Fruit fly (Drosophila melanogaster) whole organism, embryonic: ENCODE data around the gene Sry-alpha.
A peak's percentile ranks its signal among the peaks of the same experiment; 100 is the strongest.

ENCODE experiments used
- Blimp-1 ChIP-seq: fragments of 200-800 bp; sonication (Bioruptor generic); optimal IDR thresholded peaks from 3 replicates; lab custom pipeline; 2018; ENCODE audit warnings: missing biosample characterization, missing genetic modification characterization, mild to moderate bottlenecking, moderate library complexity, missing genetic modification reagents
- CG10267 ChIP-seq: fragments of 200-800 bp; sonication (Bioruptor generic); optimal IDR thresholded peaks from 2 replicates; lab custom pipeline; 2018; ENCODE audit warnings: missing biosample characterization, mild to moderate bottlenecking, missing genetic modification characterization, moderate library complexity
- CG10565 ChIP-seq: fragments of 200-800 bp; sonication (Bioruptor generic); optimal IDR thresholded peaks from 3 replicates; lab custom pipeline; 2016; ENCODE audit warnings: missing biosample characterization, mild to moderate bottlenecking, missing genetic modification characterization
- CG11398 ChIP-seq: fragments of 200-800 bp; sonication (Bioruptor generic); optimal IDR thresholded peaks from 2 replicates; lab custom pipeline; 2016; ENCODE audit warnings: missing biosample characterization, missing genetic modification characterization
- CG12219 ChIP-seq: fragments of 200-800 bp; sonication (Bioruptor generic); optimal IDR thresholded peaks from 3 replicates; lab custom pipeline; 2018; ENCODE audit warnings: missing biosample characterization, mild to moderate bottlenecking, missing genetic modification characterization
- CG13123 ChIP-seq: fragments of 200-800 bp; sonication (Bioruptor generic); optimal IDR thresholded peaks from 2 replicates; lab custom pipeline; 2016; ENCODE audit warnings: missing biosample characterization, missing genetic modification characterization
- CG14441 ChIP-seq: fragments of 200-800 bp; sonication (Bioruptor generic); IDR thresholded peaks from 2 replicates; pipeline ENCODE4 v1.3.6; 2022; ENCODE audit warnings: missing biosample characterization, missing genetic modification characterization
- CG15269 ChIP-seq: fragments of 200-800 bp; sonication (Bioruptor generic); optimal IDR thresholded peaks from 2 replicates; lab custom pipeline; 2018; ENCODE audit warnings: missing biosample characterization, mild to moderate bottlenecking, missing genetic modification characterization, moderate library complexity
- CG15601 ChIP-seq: fragments of 200-800 bp; sonication (Bioruptor generic); optimal IDR thresholded peaks from 3 replicates; lab custom pipeline; 2019; ENCODE audit warnings: missing biosample characterization, mild to moderate bottlenecking, missing genetic modification characterization, moderate library complexity
- CG1792 ChIP-seq: fragments of 200-800 bp; sonication (Bioruptor generic); optimal IDR thresholded peaks from 2 replicates; lab custom pipeline; 2016; ENCODE audit warnings: missing biosample characterization, missing genetic modification characterization
- CG18262 ChIP-seq: fragments of 200-800 bp; optimal IDR thresholded peaks from 3 replicates; lab custom pipeline; 2019; ENCODE audit warnings: missing biosample characterization, mild to moderate bottlenecking, missing genetic modification characterization, moderate library complexity
- CG18476 ChIP-seq: fragments of 200-800 bp; sonication (Bioruptor generic); optimal IDR thresholded peaks from 2 replicates; lab custom pipeline; 2016; ENCODE audit warnings: missing biosample characterization, mild to moderate bottlenecking, missing genetic modification characterization
- CG2712 ChIP-seq: fragments of 200-800 bp; optimal IDR thresholded peaks from 3 replicates; lab custom pipeline; 2019; ENCODE audit warnings: missing biosample characterization, mild to moderate bottlenecking, missing genetic modification characterization, moderate library complexity
- CG30403 ChIP-seq: fragments of 200-800 bp; sonication (Bioruptor generic); optimal IDR thresholded peaks from 3 replicates; lab custom pipeline; 2016; ENCODE audit warnings: missing biosample characterization, missing genetic modification characterization
- CG31224 ChIP-seq: fragments of 200-800 bp; sonication (Bioruptor generic); IDR thresholded peaks from 2 replicates; pipeline ENCODE4 v1.3.6; 2022; ENCODE audit warnings: missing biosample characterization, missing genetic modification characterization
- CG32772 ChIP-seq: fragments of 200-800 bp; sonication (Bioruptor generic); IDR thresholded peaks from 2 replicates; pipeline ENCODE4 v1.3.6; 2022; ENCODE audit warnings: missing biosample characterization, missing genetic modification characterization
- CG3407 ChIP-seq: fragments of 200-800 bp; sonication (Bioruptor generic); optimal IDR thresholded peaks from 2 replicates; lab custom pipeline; 2018; ENCODE audit warnings: missing biosample characterization, mild to moderate bottlenecking, missing genetic modification characterization
- CG6813 ChIP-seq: fragments of 200-800 bp; sonication (Bioruptor generic); optimal IDR thresholded peaks from 2 replicates; lab custom pipeline; 2017; ENCODE audit warnings: missing biosample characterization, missing genetic modification characterization, mild to moderate bottlenecking, moderate library complexity, missing genetic modification reagents
- CG7556 ChIP-seq: fragments of 200-800 bp; sonication (Bioruptor generic); optimal IDR thresholded peaks from 2 replicates; lab custom pipeline; 2017; ENCODE audit warnings: missing biosample characterization, mild to moderate bottlenecking, missing genetic modification characterization
- CG7786 ChIP-seq: fragments of 200-800 bp; sonication (Bioruptor generic); optimal IDR thresholded peaks from 2 replicates; lab custom pipeline; 2016; ENCODE audit warnings: missing biosample characterization, missing genetic modification characterization
- CG8281 ChIP-seq: fragments of 200-800 bp; sonication (Bioruptor generic); optimal IDR thresholded peaks from 2 replicates; lab custom pipeline; 2018; ENCODE audit warnings: missing biosample characterization, mild to moderate bottlenecking, missing genetic modification characterization, moderate library complexity
- CG9876 ChIP-seq: fragments of 200-800 bp; sonication (Bioruptor generic); optimal IDR thresholded peaks from 2 replicates; lab custom pipeline; 2016; ENCODE audit warnings: missing biosample characterization, missing genetic modification characterization
- E2f2 ChIP-seq: fragments of 200-800 bp; sonication (Bioruptor generic); IDR thresholded peaks from 2 replicates; pipeline ENCODE4 v1.3.6; 2022; ENCODE audit warnings: missing biosample characterization, missing genetic modification characterization
- ERR ChIP-seq: fragments of 200-800 bp; sonication (Bioruptor generic); optimal IDR thresholded peaks from 2 replicates; lab custom pipeline; 2016; ENCODE audit warnings: missing biosample characterization, missing genetic modification characterization
- Fer1 ChIP-seq: fragments of 200-800 bp; sonication (Bioruptor generic); optimal IDR thresholded peaks from 2 replicates; lab custom pipeline; 2017; ENCODE audit warnings: missing biosample characterization, mild to moderate bottlenecking, missing genetic modification characterization
- H2.0 ChIP-seq: fragments of 200-800 bp; sonication (Bioruptor generic); IDR thresholded peaks from 2 replicates; pipeline ENCODE4 v1.3.6; 2022; ENCODE audit warnings: missing biosample characterization, missing genetic modification characterization
- HLH4C ChIP-seq: fragments of 200-800 bp; sonication (Bioruptor generic); IDR thresholded peaks from 3 replicates; pipeline ENCODE4 v1.3.6; 2022; ENCODE audit warnings: missing biosample characterization, missing genetic modification characterization; ENCODE audit not compliant: partially characterized antibody
- HLHmδ ChIP-seq: fragments of 200-800 bp; sonication (Bioruptor generic); optimal IDR thresholded peaks from 2 replicates; lab custom pipeline; 2018; ENCODE audit warnings: missing biosample characterization, mild to moderate bottlenecking, missing genetic modification characterization, moderate library complexity
- Jarid2 ChIP-seq: fragments of 200-800 bp; sonication (Bioruptor generic); optimal IDR thresholded peaks from 3 replicates; lab custom pipeline; 2017; ENCODE audit warnings: mild to moderate bottlenecking, missing biosample characterization, missing genetic modification reagents, missing genetic modification characterization
- Lhr ChIP-seq: fragments of 200-800 bp; sonication (Bioruptor generic); optimal IDR thresholded peaks from 3 replicates; lab custom pipeline; 2017; ENCODE audit warnings: mild to moderate bottlenecking, missing biosample characterization, missing genetic modification reagents, missing genetic modification characterization
- MTF-1 ChIP-seq: fragments of 200-800 bp; sonication (Bioruptor generic); optimal IDR thresholded peaks from 2 replicates; lab custom pipeline; 2018; ENCODE audit warnings: missing biosample characterization, mild to moderate bottlenecking, missing genetic modification characterization, borderline replicate concordance
- Max ChIP-seq: fragments of 200-800 bp; sonication (Bioruptor generic); optimal IDR thresholded peaks from 2 replicates; lab custom pipeline; 2016; ENCODE audit warnings: missing biosample characterization, mild to moderate bottlenecking, missing genetic modification characterization
- NFAT ChIP-seq: fragments of 200-800 bp; sonication (Bioruptor generic); IDR thresholded peaks from 2 replicates; pipeline ENCODE4 v1.3.6; 2022; ENCODE audit warnings: missing biosample characterization, missing genetic modification characterization
- Neu2 ChIP-seq: fragments of 200-800 bp; sonication (Bioruptor generic); optimal IDR thresholded peaks from 3 replicates; lab custom pipeline; 2016; ENCODE audit warnings: missing biosample characterization, missing genetic modification characterization, borderline replicate concordance
- NfI ChIP-seq: fragments of 200-800 bp; sonication (Bioruptor generic); optimal IDR thresholded peaks from 3 replicates; lab custom pipeline; 2018; ENCODE audit warnings: missing biosample characterization, mild to moderate bottlenecking, missing genetic modification characterization, moderate library complexity
- Spps ChIP-seq: fragments of 200-800 bp; sonication (Bioruptor generic); optimal IDR thresholded peaks from 2 replicates; lab custom pipeline; 2018; ENCODE audit warnings: missing biosample characterization, mild to moderate bottlenecking, missing genetic modification characterization
- Sry-β ChIP-seq: fragments of 200-800 bp; sonication (Bioruptor generic); optimal IDR thresholded peaks from 2 replicates; lab custom pipeline; 2018; ENCODE audit warnings: missing biosample characterization, mild to moderate bottlenecking, missing genetic modification characterization, moderate library complexity
- Sry-δ ChIP-seq: fragments of 200-800 bp; sonication (Bioruptor generic); optimal IDR thresholded peaks from 2 replicates; lab custom pipeline; 2016; ENCODE audit warnings: missing biosample characterization, missing genetic modification characterization
- ab ChIP-seq: fragments of 200-800 bp; sonication (Bioruptor generic); optimal IDR thresholded peaks from 2 replicates; lab custom pipeline; 2016; ENCODE audit warnings: missing biosample characterization, missing genetic modification characterization
- ase ChIP-seq: fragments of 200-800 bp; sonication (Bioruptor generic); IDR thresholded peaks from 3 replicates; pipeline ENCODE4 v1.3.6; 2022; ENCODE audit warnings: missing biosample characterization, missing genetic modification characterization
- fd102C ChIP-seq: fragments of 200-800 bp; sonication (Bioruptor generic); optimal IDR thresholded peaks from 2 replicates; lab custom pipeline; 2018; ENCODE audit warnings: missing biosample characterization, mild to moderate bottlenecking, missing genetic modification characterization, moderate library complexity
- fd3F ChIP-seq: fragments of 200-800 bp; sonication (Bioruptor generic); optimal IDR thresholded peaks from 2 replicates; lab custom pipeline; 2018; ENCODE audit warnings: missing biosample characterization, mild to moderate bottlenecking, missing genetic modification characterization, moderate library complexity
- grau ChIP-seq: fragments of 200-800 bp; optimal IDR thresholded peaks from 3 replicates; lab custom pipeline; 2019; ENCODE audit warnings: missing biosample characterization, mild to moderate bottlenecking, missing genetic modification characterization, moderate library complexity
- jumu ChIP-seq: fragments of 200-800 bp; sonication (Bioruptor generic); optimal IDR thresholded peaks from 3 replicates; lab custom pipeline; 2016; ENCODE audit warnings: missing biosample characterization, missing genetic modification characterization
- nom ChIP-seq: fragments of 200-800 bp; sonication (Bioruptor generic); optimal IDR thresholded peaks from 2 replicates; lab custom pipeline; 2017; ENCODE audit warnings: missing biosample characterization, missing genetic modification characterization, mild to moderate bottlenecking, moderate library complexity, missing genetic modification reagents
- psq ChIP-seq: fragments of 200-800 bp; sonication (Bioruptor generic); optimal IDR thresholded peaks from 2 replicates; lab custom pipeline; 2017; ENCODE audit warnings: missing biosample characterization, missing genetic modification characterization
- toy ChIP-seq: fragments of 200-800 bp; sonication (Bioruptor generic); IDR thresholded peaks from 2 replicates; pipeline ENCODE4 v1.3.6; 2022; ENCODE audit warnings: missing biosample characterization, missing genetic modification characterization
- vfl ChIP-seq: fragments of 200-800 bp; sonication (Bioruptor generic); optimal IDR thresholded peaks from 2 replicates; lab custom pipeline; 2016; ENCODE audit warnings: missing biosample characterization, missing genetic modification characterization
- wek ChIP-seq: fragments of 200-800 bp; sonication (Bioruptor generic); optimal IDR thresholded peaks from 3 replicates; lab custom pipeline; 2018; ENCODE audit warnings: missing biosample characterization, mild to moderate bottlenecking, missing genetic modification characterization, moderate library complexity
- zf30C ChIP-seq: fragments of 200-800 bp; sonication (Bioruptor generic); optimal IDR thresholded peaks from 3 replicates; lab custom pipeline; 2018; ENCODE audit warnings: missing biosample characterization, mild to moderate bottlenecking, missing genetic modification characterization

Sry-alpha gene

dm6 chr3R:30061154-30061482 lies 21.6 kb downstream of the Sry-alpha start (continued):
- TF ChIP-seq Jarid2 (peak; percentile 71), H2.0 (peak; percentile 91), CG18476 (GFP tag; lab: Kevin White, UChicago) (peak; percentile 90), CG9876 (peak; percentile 65), Neu2 (GFP tag; lab: Kevin White, UChicago) (no peak), fd102C (GFP tag; lab: Kevin White, UChicago) (no peak), Fer1 (GFP tag; lab: Kevin White, UChicago) (peak; percentile 88), CG13123 (GFP tag; lab: Kevin White, UChicago) (peak; percentile 17), NFAT (GFP tag; lab: Robert Waterston, UW) (peak; percentile 74), CG31224 (GFP tag; lab: Robert Waterston, UW) (peak; percentile 71), CG30403 (GFP tag; lab: Kevin White, UChicago) (peak; percentile 87), Spps (tag; lab: Kevin White, UChicago) (peak; percentile 82), nom (GFP tag; lab: Kevin White, UChicago) (peak; percentile 78), CG15601 (peak; percentile 54), CG7786 (GFP tag; lab: Kevin White, UChicago) (peak; percentile 60), MTF-1 (peak; percentile 77), toy (GFP tag; lab: Robert Waterston, UW) (0 out of 2 replicates have a peak, but pooled peaks have one; percentile 36), E2f2 (GFP tag; lab: Robert Waterston, UW) (peak; percentile 65), jumu (peak; percentile 88), ab (no peak), CG15269 (peak; percentile 78), CG8281 (tag; lab: Kevin White, UChicago) (peak; percentile 67), CG11398 (GFP tag; lab: Kevin White, UChicago) (peak; percentile 74), NfI (GFP tag; lab: Kevin White, UChicago) (peak; percentile 52), wek (GFP tag; lab: Kevin White, UChicago) (peak; percentile 61), Lhr (GFP tag; lab: Kevin White, UChicago) (no peak), Max (GFP tag; lab: Kevin White, UChicago) (peak; percentile 85), vfl (GFP tag; lab: Kevin White, UChicago) (peak; percentile 47), CG2712 (tag; lab: Kevin White, UChicago) (peak; percentile 87), CG14441 (GFP tag; lab: Robert Waterston, UW) (peak; percentile 91), CG32772 (GFP tag; lab: Robert Waterston, UW) (peak; percentile 91), CG12219 (GFP tag; lab: Kevin White, UChicago) (peak; percentile 64), Blimp-1 (peak; percentile 95), grau (peak; percentile 39), fd3F (GFP tag; lab: Kevin White, UChicago) (peak; percentile 52), CG3407 (peak; percentile 82), CG6813 (GFP tag; lab: Kevin White, UChicago) (peak; percentile 82), CG10565 (GFP tag; lab: Kevin White, UChicago) (peak; percentile 33), zf30C (GFP tag; lab: Kevin White, UChicago) (peak; percentile 65), HLH4C (GFP tag; lab: Robert Waterston, UW) (no peak), CG10267 (peak; percentile 87), Sry-β (peak; percentile 59), ERR (GFP tag; lab: Kevin White, UChicago) (peak; percentile 77), HLHmδ (no peak), ase (GFP tag; lab: Robert Waterston, UW) (peak; percentile 91), CG1792 (GFP tag; lab: Kevin White, UChicago) (peak; percentile 86), CG18262 (tag; lab: Kevin White, UChicago) (peak; percentile 85), psq (GFP tag; lab: Kevin White, UChicago) (peak; percentile 5), CG7556 (peak; percentile 81), Sry-δ (peak; percentile 52)
